Fruit fly (Drosophila melanogaster) whole organism, prepupa: ENCODE data around the gene msd5.

Experiments used
- CG8319 ChIP-seq: fragments of 200-800 bp; sonication (Bioruptor generic); optimal IDR thresholded peaks from 3 replicates; lab custom pipeline; 2016; ENCODE audit warnings: missing biosample characterization, missing genetic modification characterization
- CG9139 ChIP-seq: fragments of 200-800 bp; sonication (Bioruptor generic); optimal IDR thresholded peaks from 3 replicates; lab custom pipeline; 2017; ENCODE audit warnings: missing biosample characterization, mild to moderate bottlenecking, missing genetic modification characterization
- Hr39 ChIP-seq: fragments of 200-800 bp; sonication (Bioruptor generic); optimal IDR thresholded peaks from 2 replicates; lab custom pipeline; 2016; ENCODE audit warnings: missing biosample characterization, missing genetic modification characterization
- cyc ChIP-seq: fragments of 200-800 bp; sonication (Bioruptor generic); optimal IDR thresholded peaks from 3 replicates; lab custom pipeline; 2016; ENCODE audit warnings: missing biosample characterization, missing genetic modification characterization
- ss ChIP-seq, 2 experiments: fragments of 200-800 bp; sonication (Bioruptor generic); optimal IDR thresholded peaks; 2 replicates in 1 of 2; 3 replicates in 1 of 2; lab custom pipeline; 2017 to 2018; ENCODE audit warnings: mild to moderate bottlenecking in 2 of 2, missing biosample characterization in 2 of 2, missing genetic modification characterization in 2 of 2, moderate library complexity in 1 of 2

Gene msd5

DNA sequence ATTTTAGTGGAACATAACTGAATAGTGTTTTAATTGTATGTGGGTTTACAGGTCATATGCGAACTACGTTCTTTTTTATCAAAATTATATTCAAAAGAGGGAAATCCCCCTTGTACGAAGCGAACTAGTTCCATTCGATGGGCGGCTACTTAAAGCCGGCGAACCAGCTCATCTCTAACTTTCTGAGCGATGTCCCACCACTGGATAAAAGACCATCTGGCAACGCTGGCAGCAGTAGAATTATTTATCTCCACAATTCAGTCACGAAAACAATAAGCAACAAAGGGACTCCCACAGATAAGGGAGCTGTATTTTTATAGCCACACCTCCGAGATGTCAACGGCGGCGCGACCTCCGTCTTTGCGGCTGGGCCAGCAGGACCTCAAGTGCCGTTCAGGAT, 37.3 kb downstream of the msd5 start, which contains the start of gene Rabex-5 (continued):
- TF ChIP-seq CG9139, result no peak
- TF ChIP-seq, all 60 proteins: peak for 10

DNA sequence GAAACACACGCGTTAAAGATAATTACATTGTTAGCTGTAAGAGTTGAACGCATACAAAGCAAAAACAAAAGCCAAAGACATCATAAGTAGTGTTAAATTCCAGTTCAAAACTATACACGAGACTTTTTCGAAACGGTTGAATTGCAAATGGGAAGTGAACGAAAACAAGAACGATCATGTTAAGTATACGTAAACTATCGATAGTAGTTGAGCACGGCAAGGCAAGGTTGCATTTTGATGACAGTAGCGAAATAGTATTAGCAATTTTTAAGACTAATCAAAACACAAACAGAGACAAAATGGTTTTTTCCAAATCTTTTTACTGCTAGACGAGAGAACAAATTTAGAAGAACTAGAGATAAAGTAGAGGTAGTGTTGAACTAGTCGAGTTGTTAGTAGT, 38.1 kb downstream of the msd5 start:
- TF ChIP-seq CG8319 (GFP tag; lab: Kevin White, UChicago) (no peak), Hr39 (no peak), cyc (GFP tag; lab: Kevin White, UChicago) (no peak), ss (GFP tag; optimal IDR thresholded peaks at IDR 0.05; lab: Kevin White, UChicago) (no peak)
